Worm (Caenorhabditis elegans): ENCODE data around the gene B0457.2.

Gene B0457.2

DNA sequence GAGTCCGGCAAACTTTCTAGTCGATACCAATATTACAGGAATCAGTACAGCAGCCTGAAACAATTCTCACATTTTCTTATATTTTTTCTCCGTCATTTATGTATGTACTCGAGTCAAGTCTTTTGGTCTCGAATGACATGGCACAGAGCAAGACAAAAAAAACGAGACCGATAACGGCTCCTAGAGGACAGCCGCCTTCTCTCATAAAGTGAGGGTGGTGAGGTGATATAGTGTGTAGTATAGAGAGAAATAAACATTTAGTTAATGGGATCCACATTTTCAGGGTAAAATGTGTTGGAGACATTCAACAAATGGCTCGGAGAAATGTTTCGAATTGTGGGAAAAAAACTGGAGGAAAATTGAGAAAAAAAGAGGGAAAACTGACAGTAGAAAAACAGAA is 35.9 kb upstream of the B0457.2 start (continued):
- TF ChIP-seq T26A8.4 (GFP tag; IDR thresholded peaks at IDR 0.05) (no peak), hmg-1.1 (GFP tag; IDR thresholded peaks at IDR 0.05) (no peak), mep-1 (tag; optimal IDR thresholded peaks at IDR 0.05) (peak; percentile 34), ceh-20 (GFP tag; IDR thresholded peaks at IDR 0.05) (peak; percentile 10; the same call in 1 of the 2 replicates), hlh-30 (tag; optimal IDR thresholded peaks at IDR 0.05; ENCODE audit: insufficient read depth) (peak; percentile 5), ces-1 (GFP tag; optimal IDR thresholded peaks at IDR 0.05) (no peak), lim-7 (GFP tag; IDR thresholded peaks at IDR 0.05) (no peak), ZK337.2 (GFP tag; IDR thresholded peaks at IDR 0.05) (peak; percentile 75), zfp-2 (tag; optimal IDR thresholded peaks at IDR 0.05) (no peak), F49E8.2 (tag; optimal IDR thresholded peaks at IDR 0.05; ENCODE audit: borderline replicate concordance) (no peak), egl-27 (tag; optimal IDR thresholded peaks at IDR 0.05) (no peak), fkh-10 (GFP tag; optimal IDR thresholded peaks at IDR 0.05) (no peak), dpl-1 (GFP tag; optimal IDR thresholded peaks at IDR 0.05) (no peak), zag-1 (tag; optimal IDR thresholded peaks at IDR 0.05) (no peak), attf-4 (tag; optimal IDR thresholded peaks at IDR 0.05) (no peak), egl-43 (GFP tag; IDR thresholded peaks at IDR 0.05) (no peak), lsy-2 (tag; optimal IDR thresholded peaks at IDR 0.05) (peak in 1 of 2 experiments; percentile 11)

ce11 chrII:8961450-8961849 is 35.1 kb upstream of the B0457.2 start:
- TF ChIP-seq ceh-32 (tag; optimal IDR thresholded peaks at IDR 0.05; ENCODE audit: poor library complexity) (no peak), nhr-11 (tag; optimal IDR thresholded peaks at IDR 0.05) (peak; percentile 8), pha-4 (GFP tag; IDR thresholded peaks at IDR 0.05) (no peak), pha-4 (tag; optimal IDR thresholded peaks at IDR 0.05) (no peak), unc-62 (GFP tag; optimal IDR thresholded peaks at IDR 0.05 in 1 of 2) (peak in 1 of 2 experiments; percentile 78), unc-62 (tag; optimal IDR thresholded peaks at IDR 0.05) (no peak)

- no peak for TF ChIP-seq lin-38 (GFP tag; IDR thresholded peaks at IDR 0.05)
- no peak for TF ChIP-seq nhr-28 (tag; optimal IDR thresholded peaks at IDR 0.05)
- TF ChIP-seq mdl-1 (tag; optimal IDR thresholded peaks at IDR 0.05) = no peak
- TF ChIP-seq ceh-82 (tag; optimal IDR thresholded peaks at IDR 0.05) = no peak
- TF ChIP-seq F26F4.8 (GFP tag; conservative IDR thresholded peaks at IDR 0.05) = no peak
- no peak for TF ChIP-seq egl-27 (tag; optimal IDR thresholded peaks at IDR 0.05)
- TF ChIP-seq duxl-1 (tag; optimal IDR thresholded peaks at IDR 0.05; ENCODE audit: poor library complexity) = no peak
- no peak for TF ChIP-seq hif-1 (tag; optimal IDR thresholded peaks at IDR 0.05)
- TF ChIP-seq lin-15B (tag; optimal IDR thresholded peaks at IDR 0.05) = no peak
- TF ChIP-seq zip-11 (GFP tag; IDR thresholded peaks at IDR 0.05) = no peak
Measured at ce11 chrII:8960414-8960813, 34.1 kb upstream of the B0457.2 start, which contains the start of gene cal-2. TSS of gene cal-2 (plus strand) at chrII:8960714.

- TF ChIP-seq arid-1 (GFP tag; conservative IDR thresholded peaks at IDR 0.05) = no peak
- peak; percentile 79 for TF ChIP-seq aha-1 (tag)
- no peak for TF ChIP-seq fkh-10 (GFP tag; optimal IDR thresholded peaks at IDR 0.05)
- no peak for TF ChIP-seq set-16 (GFP tag; IDR thresholded peaks at IDR 0.05)
- no peak for TF ChIP-seq dve-1 (tag; optimal IDR thresholded peaks at IDR 0.05; ENCODE audit: insufficient read depth)
- no peak for TF ChIP-seq unc-39 (tag; optimal IDR thresholded peaks at IDR 0.05)
- TF ChIP-seq ces-1 (GFP tag; optimal IDR thresholded peaks at IDR 0.05) = no peak
- no peak for TF ChIP-seq daf-12 (tag; optimal IDR thresholded peaks at IDR 0.05)
- peak; percentile 2 for TF ChIP-seq nhr-28 (tag; optimal IDR thresholded peaks at IDR 0.05)
- peak; percentile 46 for TF ChIP-seq nhr-11 (tag; optimal IDR thresholded peaks at IDR 0.05)
- no peak for TF ChIP-seq F10B5.3 (tag; optimal IDR thresholded peaks at IDR 0.05)
- TF ChIP-seq hlh-30 (tag; optimal IDR thresholded peaks at IDR 0.05; ENCODE audit: insufficient read depth) = peak; percentile 37
- TF ChIP-seq ztf-7 (tag; optimal IDR thresholded peaks at IDR 0.05) = no peak
- TF ChIP-seq T26A8.4 (GFP tag; IDR thresholded peaks at IDR 0.05) = no peak
- no peak for TF ChIP-seq lin-38 (GFP tag; IDR thresholded peaks at IDR 0.05)
- TF ChIP-seq lsy-2 (tag; optimal IDR thresholded peaks at IDR 0.05) = peak in 1 of 2 experiments; percentile 13
- TF ChIP-seq nhr-10 (tag; optimal IDR thresholded peaks at IDR 0.05) = no peak
- no peak for TF ChIP-seq D1046.2 (GFP tag; IDR thresholded peaks at IDR 0.05)
- TF ChIP-seq unc-62 (GFP tag; optimal IDR thresholded peaks at IDR 0.05 in 1 of 2) = peak in 1 of 2 experiments; percentile 93
- TF ChIP-seq unc-62 (tag; optimal IDR thresholded peaks at IDR 0.05) = no peak
- TF ChIP-seq daf-16 (GFP tag; optimal IDR thresholded peaks at IDR 0.05) = peak in 1 of 2 experiments; percentile 32
- TF ChIP-seq daf-16 (tag; optimal IDR thresholded peaks at IDR 0.05) = no peak
- TF ChIP-seq hlh-11 (tag; optimal IDR thresholded peaks at IDR 0.05) = peak; percentile 22
- no peak for TF ChIP-seq F44E2.7 (GFP tag; IDR thresholded peaks at IDR 0.05)
- TF ChIP-seq aly-2 (tag; optimal IDR thresholded peaks at IDR 0.05) = no peak
Measured at ce11 chrII:8959081-8959480, 32.7 kb upstream of the B0457.2 start.
